Worm (Caenorhabditis elegans): ENCODE results near the gene C18E9.5.

DNA sequence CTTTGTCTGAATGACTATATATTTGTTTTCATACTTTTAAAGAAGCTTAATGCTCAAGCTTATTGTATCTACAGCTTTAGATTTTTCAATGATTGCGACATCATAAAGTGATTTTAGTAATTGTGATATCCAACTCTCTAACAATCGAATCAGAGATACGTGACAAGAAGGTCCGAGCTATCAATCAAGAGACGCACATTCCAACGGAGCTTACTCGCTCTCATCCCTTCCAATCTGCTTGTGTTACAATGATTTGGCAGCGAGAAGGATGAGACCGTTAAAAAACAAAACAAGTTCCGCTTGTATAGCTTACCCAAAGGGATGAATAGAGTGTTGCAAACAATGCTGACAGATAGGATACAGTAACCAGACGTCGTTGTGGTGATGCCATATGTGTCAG lies 8.3 kb upstream of the C18E9.5 start:
- no peak for TF ChIP-seq him-1 (tag; optimal IDR thresholded peaks at IDR 0.05)
- no peak for TF ChIP-seq W03F9.2 (tag; optimal IDR thresholded peaks at IDR 0.05)
